Worm (Caenorhabditis elegans): Measurements from ENCODE around the gene rpl-11.2.

DNA sequence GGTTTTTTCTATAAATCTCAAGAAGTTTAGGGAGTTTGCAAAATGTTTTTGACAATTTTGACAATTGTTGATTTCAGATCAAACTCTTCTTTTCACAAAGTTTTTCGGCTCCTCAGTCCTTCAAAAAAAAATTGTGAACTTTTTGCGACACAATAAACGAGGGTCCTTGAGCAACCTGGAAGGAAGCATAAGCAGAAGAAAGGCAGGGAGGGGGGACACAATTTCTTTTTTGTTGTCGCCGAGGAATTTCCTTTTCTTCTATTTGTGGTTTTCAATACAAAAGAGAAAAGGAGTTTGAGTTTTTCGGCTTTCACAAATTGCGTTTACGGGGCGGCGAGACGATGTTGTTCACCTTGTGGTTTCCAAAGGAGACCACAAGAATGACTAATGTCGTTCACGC lies 24.4 kb upstream of the rpl-11.2 start:
- TF ChIP-seq lin-13 (tag; optimal IDR thresholded peaks at IDR 0.05) (no peak), ham-2 (GFP tag; optimal IDR thresholded peaks at IDR 0.05) (no peak), unc-39 (tag; optimal IDR thresholded peaks at IDR 0.05) (no peak), nhr-12 (tag; optimal IDR thresholded peaks at IDR 0.05) (no peak), elt-1 (tag; optimal IDR thresholded peaks at IDR 0.05; ENCODE audit: borderline replicate concordance, insufficient read depth) (no peak), snpc-4 (tag; optimal IDR thresholded peaks at IDR 0.05) (no peak), drap-1 (GFP tag; optimal IDR thresholded peaks at IDR 0.05) (no peak), unc-62 (GFP tag; optimal IDR thresholded peaks at IDR 0.05) (no peak), mab-5 (tag; optimal IDR thresholded peaks at IDR 0.05) (no peak), lsy-2 (tag; optimal IDR thresholded peaks at IDR 0.05) (no peak), nhr-76 (tag; optimal IDR thresholded peaks at IDR 0.05) (no peak), ces-1 (GFP tag; optimal IDR thresholded peaks at IDR 0.05) (peak; percentile 21), pha-4 (tag; optimal IDR thresholded peaks at IDR 0.05) (no peak)
